Fruit fly (Drosophila melanogaster): Measurements from ENCODE around the gene grp.

The grp gene

DNA sequence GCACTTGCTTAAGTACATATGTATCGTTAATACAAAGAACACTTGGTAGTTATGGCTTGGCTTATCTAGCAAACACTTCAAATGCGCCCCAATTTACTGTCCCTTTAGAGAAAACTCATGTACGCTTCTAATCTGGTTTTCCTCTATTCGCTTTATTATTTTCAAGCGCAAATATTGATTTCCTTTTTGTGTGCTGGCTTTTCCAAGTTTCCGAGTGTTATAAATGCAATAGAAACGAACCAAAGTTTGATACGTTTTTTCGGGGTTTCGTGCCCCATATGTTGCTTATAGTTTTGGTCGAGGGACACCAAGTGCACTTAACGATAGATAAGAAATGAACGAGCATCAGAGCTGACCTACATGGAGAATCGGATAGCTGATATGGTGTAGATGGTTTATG lies 34.1 kb downstream of the grp start:
- TF ChIP-seq rgr (GFP tag; optimal IDR thresholded peaks at IDR 0.05) (no peak), Dfd (GFP tag; optimal IDR thresholded peaks at IDR 0.05) (no peak), h (GFP tag; optimal IDR thresholded peaks at IDR 0.05) (no peak), psq (GFP tag; optimal IDR thresholded peaks at IDR 0.05) (no peak)

DNA sequence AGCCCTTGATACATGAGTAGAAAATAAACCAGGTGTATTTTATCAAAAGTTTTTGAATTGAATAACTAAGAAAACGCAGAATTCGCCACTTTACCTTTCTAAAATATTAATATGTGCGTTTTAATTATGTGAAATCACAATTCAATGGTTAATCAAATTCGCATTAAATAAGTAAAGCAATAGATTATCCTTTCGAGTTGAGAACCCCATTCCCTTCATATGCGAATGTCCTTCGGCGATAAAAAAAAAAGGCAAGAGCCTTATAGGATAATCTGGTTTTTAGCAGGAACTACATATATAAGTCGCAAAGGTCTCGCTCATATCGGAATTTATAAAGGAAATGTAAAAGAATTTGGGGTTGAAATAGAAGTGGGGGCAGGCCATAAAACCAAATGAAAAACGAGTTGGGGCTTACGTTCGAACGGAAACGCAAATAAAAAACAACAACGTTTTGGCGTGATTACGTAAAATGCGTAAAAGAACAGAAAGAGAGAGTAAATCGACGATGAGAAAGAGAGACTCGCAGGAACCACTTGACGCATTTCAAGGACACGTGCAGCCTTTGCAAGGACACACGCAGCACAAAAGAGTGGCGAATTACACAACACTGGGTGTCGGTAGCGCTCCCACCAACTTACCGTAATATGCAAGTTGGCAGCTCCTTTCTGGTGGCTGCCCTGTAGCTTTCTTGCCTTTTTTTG lies 35.4 kb downstream of the grp start:
- TF ChIP-seq woc (GFP tag; optimal IDR thresholded peaks at IDR 0.05) (no peak), jim (GFP tag; optimal IDR thresholded peaks at IDR 0.05) (no peak), Sp1 (GFP tag; optimal IDR thresholded peaks at IDR 0.05) (no peak), foxo (GFP tag; optimal IDR thresholded peaks at IDR 0.05) (no peak), Dif (GFP tag; optimal IDR thresholded peaks at IDR 0.05; ENCODE audit: partially characterized antibody) (no peak), brk (GFP tag; optimal IDR thresholded peaks at IDR 0.05) (no peak), Hr78 (GFP tag; optimal IDR thresholded peaks at IDR 0.05) (no peak), Mio (GFP tag; optimal IDR thresholded peaks at IDR 0.05) (no peak), Hnf4 (GFP tag; optimal IDR thresholded peaks at IDR 0.05) (no peak), ey (GFP tag; optimal IDR thresholded peaks at IDR 0.05) (no peak), GATAd (GFP tag; optimal IDR thresholded peaks at IDR 0.05) (no peak), lola (GFP tag; optimal IDR thresholded peaks at IDR 0.05) (no peak), dsf (GFP tag; optimal IDR thresholded peaks at IDR 0.05; ENCODE audit: borderline replicate concordance) (no peak), pan (optimal IDR thresholded peaks at IDR 0.05) (no peak), Myc (optimal IDR thresholded peaks at IDR 0.05) (no peak), h (GFP tag; optimal IDR thresholded peaks at IDR 0.05) (no peak)

DNA sequence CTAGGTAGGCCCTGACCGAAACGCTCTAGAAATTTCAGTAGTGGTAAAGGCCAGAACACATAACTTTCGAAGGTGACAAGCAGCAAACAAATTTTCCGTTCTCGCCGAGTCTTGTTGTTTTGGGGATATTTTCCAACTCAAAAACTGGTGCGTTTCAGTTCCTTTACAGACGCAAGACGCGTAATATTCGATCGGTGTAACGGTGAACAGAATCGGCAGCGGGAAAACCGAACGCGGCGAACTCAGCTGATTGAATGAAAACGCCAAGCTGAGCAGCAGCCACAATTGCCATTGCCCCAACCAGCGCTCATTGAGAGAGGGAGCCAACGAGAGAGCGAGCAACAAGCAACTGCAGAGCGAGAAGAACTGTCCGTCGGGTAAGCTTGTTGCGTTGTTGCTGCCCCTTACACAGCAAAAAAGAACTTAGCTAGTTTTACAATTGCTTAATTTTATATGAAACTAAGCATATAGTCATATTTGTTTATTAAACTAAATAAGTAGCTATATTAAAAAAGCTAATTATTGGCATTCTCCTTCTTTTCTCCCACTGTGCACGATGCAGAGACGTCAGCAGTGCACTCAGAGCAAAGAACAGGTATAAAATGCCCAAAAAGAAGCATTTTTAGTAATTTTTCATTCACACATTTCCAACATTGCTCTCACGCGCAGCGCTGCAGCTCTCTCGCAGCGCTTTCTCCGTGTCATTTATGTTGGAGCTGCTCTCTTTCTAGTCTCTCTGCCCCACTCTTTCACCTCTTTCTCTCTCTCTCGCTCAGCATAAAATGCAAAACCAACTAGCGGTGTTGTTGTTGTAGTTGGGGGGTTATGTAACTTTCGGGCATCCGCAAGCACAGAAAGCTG lies 36.2 kb downstream of the grp start, which contains the start of the genes Cyt-c-d and CG31808:
Cyt-c-d (plus strand) TSS at position 51 of the 861 bp plus-strand sequence.
CG31808 (minus strand) TSS at position 355 of the 861 bp plus-strand sequence.
- no peak for TF ChIP-seq Dfd (GFP tag; optimal IDR thresholded peaks at IDR 0.05)
- peak; percentile 71 for TF ChIP-seq dsf (GFP tag; optimal IDR thresholded peaks at IDR 0.05; ENCODE audit: borderline replicate concordance)
- peak; percentile 95 for TF ChIP-seq HLH106 (tag; optimal IDR thresholded peaks at IDR 0.05)
- TF ChIP-seq CrebA (GFP tag; optimal IDR thresholded peaks at IDR 0.05; ENCODE audit: borderline replicate concordance), result peak; percentile 75
- peak; percentile 89 for TF ChIP-seq Jra (GFP tag; optimal IDR thresholded peaks at IDR 0.05)
- TF ChIP-seq rgr (GFP tag; optimal IDR thresholded peaks at IDR 0.05), result peak; percentile 94
- TF ChIP-seq fru (GFP tag; optimal IDR thresholded peaks at IDR 0.05), result peak; percentile 96
- TF ChIP-seq Abd-B (GFP tag; optimal IDR thresholded peaks at IDR 0.05), result no peak
- peak; percentile 93 for TF ChIP-seq Dif (GFP tag; optimal IDR thresholded peaks at IDR 0.05; ENCODE audit: partially characterized antibody)
- peak; percentile 95 for TF ChIP-seq sage (GFP tag; optimal IDR thresholded peaks at IDR 0.05)
- peak; percentile 81 for TF ChIP-seq CG32264 (GFP tag; optimal IDR thresholded peaks at IDR 0.05)
- TF ChIP-seq sv (GFP tag; optimal IDR thresholded peaks at IDR 0.05), result peak; percentile 96
- TF ChIP-seq pan (optimal IDR thresholded peaks at IDR 0.05), result no peak
- peak; percentile 24 for TF ChIP-seq GATAd (GFP tag; optimal IDR thresholded peaks at IDR 0.05)
- peak; percentile 95 for TF ChIP-seq OdsH (GFP tag; optimal IDR thresholded peaks at IDR 0.05)
- peak; percentile 94 for TF ChIP-seq Sp1 (GFP tag; optimal IDR thresholded peaks at IDR 0.05)
- TF ChIP-seq CG9705 (GFP tag; optimal IDR thresholded peaks at IDR 0.05), result peak; percentile 78
- TF ChIP-seq dmrt93B (GFP tag; optimal IDR thresholded peaks at IDR 0.05), result peak; percentile 88
- no peak for TF ChIP-seq lola (GFP tag; optimal IDR thresholded peaks at IDR 0.05)
- no peak for TF ChIP-seq jim (GFP tag; optimal IDR thresholded peaks at IDR 0.05)
- TF ChIP-seq Hnf4 (GFP tag; optimal IDR thresholded peaks at IDR 0.05), result peak; percentile 93
- peak; percentile 95 for TF ChIP-seq ey (GFP tag; optimal IDR thresholded peaks at IDR 0.05)
- peak; percentile 91 for TF ChIP-seq psq (GFP tag; optimal IDR thresholded peaks at IDR 0.05)
- peak; percentile 11 to 95 for TF ChIP-seq foxo (GFP tag; optimal IDR thresholded peaks at IDR 0.05)
- no peak for TF ChIP-seq Hr78 (GFP tag; optimal IDR thresholded peaks at IDR 0.05)
- TF ChIP-seq br (GFP tag; optimal IDR thresholded peaks at IDR 0.05), result peak; percentile 95
- TF ChIP-seq Myc (optimal IDR thresholded peaks at IDR 0.05), result no peak
- no peak for TF ChIP-seq Vsx2 (GFP tag; optimal IDR thresholded peaks at IDR 0.05; ENCODE audit: partially characterized antibody)
- peak; percentile 92 for TF ChIP-seq woc (GFP tag; optimal IDR thresholded peaks at IDR 0.05)
- peak; percentile 11 for TF ChIP-seq Hr83 (GFP tag; optimal IDR thresholded peaks at IDR 0.05; ENCODE audit: poor library complexity, severe bottlenecking)
- no peak for TF ChIP-seq Mio (GFP tag; optimal IDR thresholded peaks at IDR 0.05)
- peak; percentile 92 for TF ChIP-seq brk (GFP tag; optimal IDR thresholded peaks at IDR 0.05)
- TF ChIP-seq N (GFP tag; optimal IDR thresholded peaks at IDR 0.05), result no peak
- peak; percentile 52 to 85 for TF ChIP-seq dl (GFP tag; optimal IDR thresholded peaks at IDR 0.05; ENCODE audit: insufficient read depth in 1 of 2, partially characterized antibody in 2 of 2)
- peak; percentile 97 for TF ChIP-seq h (GFP tag; optimal IDR thresholded peaks at IDR 0.05)
- TF ChIP-seq tai (GFP tag; optimal IDR thresholded peaks at IDR 0.05), result peak; percentile 87
- TF ChIP-seq usp (GFP tag; optimal IDR thresholded peaks at IDR 0.05), result no peak
- peak; percentile 85 for TF ChIP-seq Rel (GFP tag; optimal IDR thresholded peaks at IDR 0.05)
- peak; percentile 64 for TF ChIP-seq Rel (tag; optimal IDR thresholded peaks at IDR 0.05)
